Fruit fly (Drosophila melanogaster) whole organism, pupa: Measurements from ENCODE around the gene CG16798.

Experiments
- CG10348 ChIP-seq: fragments of 200-800 bp; sonication (Bioruptor generic); IDR thresholded peaks from 2 replicates; pipeline ENCODE4 v1.3.6; 2022; ENCODE audit warnings: missing biosample characterization, missing genetic modification characterization
- CG12605 ChIP-seq: fragments of 200-800 bp; sonication (Bioruptor generic); IDR thresholded peaks from 2 replicates; pipeline ENCODE4 v1.3.6; 2022; ENCODE audit warnings: missing biosample characterization, missing genetic modification characterization
- CG13204 ChIP-seq: fragments of 200-800 bp; sonication (Bioruptor generic); optimal IDR thresholded peaks from 2 replicates; lab custom pipeline; 2018; ENCODE audit warnings: missing biosample characterization, mild to moderate bottlenecking, missing genetic modification characterization, moderate library complexity
- CG14655 ChIP-seq: fragments of 200-800 bp; sonication (Bioruptor generic); optimal IDR thresholded peaks from 3 replicates; lab custom pipeline; 2017; ENCODE audit warnings: mild to moderate bottlenecking, missing biosample characterization, missing genetic modification reagents, missing genetic modification characterization
- CG15710 ChIP-seq: fragments of 200-800 bp; sonication (Bioruptor generic); optimal IDR thresholded peaks from 2 replicates; lab custom pipeline; 2018; ENCODE audit warnings: missing biosample characterization, mild to moderate bottlenecking, missing genetic modification characterization, moderate library complexity
- CG17806 ChIP-seq: fragments of 200-800 bp; sonication (Bioruptor generic); optimal IDR thresholded peaks from 2 replicates; lab custom pipeline; 2018; ENCODE audit warnings: missing biosample characterization, mild to moderate bottlenecking, missing genetic modification characterization, moderate library complexity
- CG32121 ChIP-seq: fragments of 200-800 bp; sonication (Bioruptor generic); IDR thresholded peaks from 2 replicates; pipeline ENCODE4 v1.3.6; 2022; ENCODE audit warnings: missing biosample characterization, missing genetic modification characterization
- CG34367 ChIP-seq: fragments of 200-800 bp; sonication (Bioruptor generic); optimal IDR thresholded peaks from 2 replicates; lab custom pipeline; 2018; ENCODE audit warnings: missing biosample characterization, mild to moderate bottlenecking, missing genetic modification characterization
- CG4496 ChIP-seq: fragments of 200-800 bp; sonication (Bioruptor generic); IDR thresholded peaks from 3 replicates; pipeline ENCODE4 v1.3.6; 2022; ENCODE audit warnings: missing biosample characterization, missing genetic modification characterization
- CG8159 ChIP-seq: fragments of 200-800 bp; sonication (Bioruptor generic); optimal IDR thresholded peaks from 3 replicates; lab custom pipeline; 2018; ENCODE audit warnings: missing biosample characterization, mild to moderate bottlenecking, missing genetic modification characterization, moderate library complexity
- CG8301 ChIP-seq: fragments of 200-800 bp; sonication (Bioruptor generic); optimal IDR thresholded peaks from 2 replicates; lab custom pipeline; 2018; ENCODE audit warnings: missing biosample characterization, mild to moderate bottlenecking, missing genetic modification characterization
- CG9948 ChIP-seq: fragments of 200-800 bp; sonication (Bioruptor generic); optimal IDR thresholded peaks from 2 replicates; lab custom pipeline; 2018; ENCODE audit warnings: missing biosample characterization, mild to moderate bottlenecking, missing genetic modification characterization, moderate library complexity
- D1 ChIP-seq: fragments of 200-800 bp; sonication (Bioruptor generic); optimal IDR thresholded peaks from 2 replicates; lab custom pipeline; 2018; ENCODE audit warnings: missing biosample characterization, mild to moderate bottlenecking, missing genetic modification characterization, moderate library complexity
- EcR ChIP-seq: fragments of 200-800 bp; sonication (Bioruptor generic); optimal IDR thresholded peaks from 3 replicates; lab custom pipeline; 2019; ENCODE audit warnings: missing biosample characterization, missing genetic modification characterization, mild to moderate bottlenecking, moderate library complexity, missing genetic modification reagents
- Ets98B ChIP-seq: fragments of 200-800 bp; sonication (Bioruptor generic); IDR thresholded peaks from 2 replicates; pipeline ENCODE4 v1.3.6; 2022; ENCODE audit warnings: missing biosample characterization, missing genetic modification characterization
- Pif1A ChIP-seq: fragments of 200-800 bp; sonication (Bioruptor generic); optimal IDR thresholded peaks from 3 replicates; lab custom pipeline; 2016; ENCODE audit warnings: missing biosample characterization, missing genetic modification characterization
- Pif1B ChIP-seq: fragments of 200-800 bp; sonication (Bioruptor generic); optimal IDR thresholded peaks from 3 replicates; lab custom pipeline; 2016; ENCODE audit warnings: missing biosample characterization, missing genetic modification characterization
- Snoo ChIP-seq: fragments of 200-800 bp; sonication (Bioruptor generic); optimal IDR thresholded peaks from 3 replicates; lab custom pipeline; 2017; ENCODE audit warnings: missing biosample characterization, mild to moderate bottlenecking, missing genetic modification characterization, inconsistent platforms
- fd96Ca ChIP-seq: fragments of 200-800 bp; sonication (Bioruptor generic); IDR thresholded peaks from 3 replicates; pipeline ENCODE4 v1.3.6; 2022; ENCODE audit warnings: missing biosample characterization, missing genetic modification characterization
- gl ChIP-seq: fragments of 200-800 bp; sonication (Bioruptor generic); optimal IDR thresholded peaks from 2 replicates; lab custom pipeline; 2018; ENCODE audit warnings: missing biosample characterization, mild to moderate bottlenecking, missing genetic modification characterization
- rn ChIP-seq: fragments of 200-800 bp; sonication (Bioruptor generic); IDR thresholded peaks from 2 replicates; pipeline ENCODE4 v1.3.6; 2022; ENCODE audit warnings: missing biosample characterization, missing genetic modification characterization

CG16798 gene

DNA sequence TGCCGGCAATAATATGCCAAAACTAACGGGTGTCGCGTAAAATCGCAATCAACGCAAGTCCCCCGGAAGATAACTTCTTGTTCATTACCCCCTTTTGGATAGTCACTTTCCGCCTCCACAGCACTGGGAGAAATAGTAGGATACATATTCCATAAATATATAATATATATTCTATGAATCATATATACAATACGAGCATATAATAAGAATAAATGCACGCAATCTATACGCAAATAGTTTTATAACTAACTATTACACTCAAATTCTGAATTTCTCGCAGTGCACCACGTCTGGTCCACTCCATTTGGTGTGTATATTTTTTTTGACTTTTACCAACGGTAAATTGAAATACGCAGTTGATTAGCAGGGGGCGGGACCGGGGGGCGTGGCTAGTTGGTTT is 12.0 kb downstream of the CG16798 start:
- TF ChIP-seq CG17806 (tag; lab: Kevin White, UChicago): peak; percentile 27
- TF ChIP-seq rn (GFP tag; lab: Robert Waterston, UW): no peak
- peak; percentile 25 for TF ChIP-seq CG9948 (tag; lab: Kevin White, UChicago)
- peak; percentile 79 for TF ChIP-seq CG8301 (tag; lab: Kevin White, UChicago)
- TF ChIP-seq Snoo: no peak
- peak; percentile 74 for TF ChIP-seq CG14655 (GFP tag; lab: Kevin White, UChicago)
- TF ChIP-seq CG4496: peak; percentile 63; the same call in 2 of the 3 replicates
- TF ChIP-seq CG15710 (tag; lab: Kevin White, UChicago): no peak
- peak; percentile 28; the same call in 1 of the 2 replicates for TF ChIP-seq Ets98B
- no peak for TF ChIP-seq CG10348 (GFP tag; lab: Robert Waterston, UW)
- peak; percentile 15 for TF ChIP-seq Pif1A (GFP tag; lab: Kevin White, UChicago)
- TF ChIP-seq CG8159 (tag; lab: Kevin White, UChicago): peak; percentile 23

dm6 chr2L:20352727-20353126 is 29.4 kb downstream of the CG16798 start:
- TF ChIP-seq CG17806 (tag; lab: Kevin White, UChicago) (no peak), CG8159 (tag; lab: Kevin White, UChicago) (no peak), D1 (tag; lab: Kevin White, UChicago) (no peak), CG8301 (tag; lab: Kevin White, UChicago) (no peak), EcR (no peak), CG14655 (GFP tag; lab: Kevin White, UChicago) (no peak), CG4496 (no peak), fd96Ca (GFP tag; lab: Robert Waterston, UW) (no peak), gl (tag; lab: Kevin White, UChicago) (no peak), CG34367 (tag; lab: Kevin White, UChicago) (no peak), CG15710 (tag; lab: Kevin White, UChicago) (no peak), CG9948 (tag; lab: Kevin White, UChicago) (no peak), CG10348 (GFP tag; lab: Robert Waterston, UW) (no peak), Ets98B (no peak), CG12605 (GFP tag; lab: Robert Waterston, UW) (no peak), rn (GFP tag; lab: Robert Waterston, UW) (no peak)

dm6 chr2L:20352200-20352599 is 30.0 kb downstream of the CG16798 start:
- TF ChIP-seq CG17806 (tag; lab: Kevin White, UChicago) (no peak), CG9948 (tag; lab: Kevin White, UChicago) (no peak), CG15710 (tag; lab: Kevin White, UChicago) (no peak), CG32121 (GFP tag; lab: Robert Waterston, UW) (no peak), Pif1B (no peak)
- TF ChIP-seq, all 21 proteins: peak for 0

DNA sequence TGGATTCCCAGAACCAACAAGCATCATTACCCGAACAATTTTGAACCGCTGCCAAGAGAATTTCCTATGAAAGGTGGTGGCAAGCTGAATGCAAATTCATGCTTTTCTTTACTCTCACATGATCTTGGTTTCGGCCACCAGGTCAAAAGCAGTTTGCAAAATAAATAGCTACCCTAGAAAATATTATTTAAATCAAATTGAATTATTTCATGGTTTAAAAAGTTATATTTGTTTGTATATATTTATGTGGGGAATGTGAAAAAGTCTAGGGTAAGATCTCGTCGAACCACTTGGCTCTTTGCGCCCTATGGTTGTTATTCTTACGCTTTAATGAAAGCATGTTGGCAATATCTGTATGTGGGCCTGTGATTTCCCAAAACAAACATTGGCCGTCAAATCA is 30.4 kb downstream of the CG16798 start:
- TF ChIP-seq CG14655 (GFP tag; lab: Kevin White, UChicago) (no peak), CG32121 (GFP tag; lab: Robert Waterston, UW) (peak; percentile 52), CG9948 (tag; lab: Kevin White, UChicago) (no peak), EcR (no peak), CG10348 (GFP tag; lab: Robert Waterston, UW) (no peak), Ets98B (peak; percentile 43; the same call in 1 of the 2 replicates), CG8159 (tag; lab: Kevin White, UChicago) (no peak), CG17806 (tag; lab: Kevin White, UChicago) (no peak), D1 (tag; lab: Kevin White, UChicago) (no peak), CG34367 (tag; lab: Kevin White, UChicago) (no peak), CG4496 (no peak), CG13204 (GFP tag; lab: Kevin White, UChicago) (no peak), Pif1A (GFP tag; lab: Kevin White, UChicago) (no peak), CG8301 (tag; lab: Kevin White, UChicago) (peak; percentile 47), CG12605 (GFP tag; lab: Robert Waterston, UW) (0 out of 2 replicates have a peak, but pooled peaks have one; percentile 13), Snoo (no peak), CG15710 (tag; lab: Kevin White, UChicago) (no peak), gl (tag; lab: Kevin White, UChicago) (no peak), Pif1B (no peak), rn (GFP tag; lab: Robert Waterston, UW) (no peak), fd96Ca (GFP tag; lab: Robert Waterston, UW) (peak; percentile 49; the same call in 1 of the 3 replicates)

- TF ChIP-seq CG17806 (tag; lab: Kevin White, UChicago) (no peak), Pif1A (GFP tag; lab: Kevin White, UChicago) (peak; percentile 3), CG12605 (GFP tag; lab: Robert Waterston, UW) (no peak), CG13204 (GFP tag; lab: Kevin White, UChicago) (no peak), CG4496 (0 out of 3 replicates have a peak, but pooled peaks have one; percentile 16), EcR (no peak), fd96Ca (GFP tag; lab: Robert Waterston, UW) (0 out of 3 replicates have a peak, but pooled peaks have one; percentile 10), CG15710 (tag; lab: Kevin White, UChicago) (peak; percentile 20), CG34367 (tag; lab: Kevin White, UChicago) (peak; percentile 16), CG10348 (GFP tag; lab: Robert Waterston, UW) (no peak), Ets98B (no peak), CG8159 (tag; lab: Kevin White, UChicago) (no peak), CG32121 (GFP tag; lab: Robert Waterston, UW) (no peak), Pif1B (no peak), CG8301 (tag; lab: Kevin White, UChicago) (no peak)
Observed at dm6 chr2L:20349671-20350539, 32.3 kb downstream of the CG16798 start, which contains the start of the genes La and RtGEF. TSS of gene La (minus strand) at chr2L:20350012. TSS of gene RtGEF (plus strand) at chr2L:20350434.
